Fruit fly (Drosophila melanogaster): ENCODE measurements around the gene CG12483.

The CG12483 gene

DNA sequence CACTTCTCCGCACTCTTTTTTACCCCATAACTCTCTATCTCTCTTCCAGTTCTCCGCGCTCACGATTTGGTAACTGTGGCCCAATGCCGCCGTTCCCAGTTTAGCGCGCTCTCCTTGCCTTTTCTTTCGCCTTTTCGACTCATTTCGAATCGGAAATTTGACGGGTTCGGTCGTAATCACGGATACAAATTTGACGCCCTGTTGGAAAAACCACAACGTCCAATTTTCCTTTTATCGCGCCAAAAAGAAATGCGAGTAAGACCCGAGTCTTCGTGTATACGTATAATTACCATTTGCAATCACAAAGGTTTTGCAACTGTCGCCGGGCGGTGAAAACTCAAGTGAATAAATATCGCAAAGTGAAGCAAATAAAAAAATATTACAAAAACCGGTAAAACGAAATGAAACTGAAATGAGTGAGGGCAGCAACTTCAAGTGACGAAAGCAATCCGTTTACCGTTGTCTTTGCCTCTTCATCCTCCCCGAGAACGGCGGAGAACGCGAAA lies 31.2 kb upstream of the CG12483 start, which contains the start of gene Pdk1 (continued):
- no peak for TF ChIP-seq Hand (GFP tag; optimal IDR thresholded peaks at IDR 0.05)
- TF ChIP-seq so (GFP tag; IDR thresholded peaks at IDR 0.05): no peak
- peak; percentile 7 for TF ChIP-seq HHEX (GFP tag; optimal IDR thresholded peaks at IDR 0.05)
- TF ChIP-seq lola (GFP tag; optimal IDR thresholded peaks at IDR 0.05): no peak
- TF ChIP-seq CG8089 (GFP tag; optimal IDR thresholded peaks at IDR 0.05): no peak
- 0 out of 2 replicates have a peak, but pooled peaks have one; percentile 8 for TF ChIP-seq inv (GFP tag; IDR thresholded peaks at IDR 0.05; ENCODE audit: partially characterized antibody)
- TF ChIP-seq vfl (GFP tag; optimal IDR thresholded peaks at IDR 0.05): no peak
- no peak for TF ChIP-seq CG11085 (GFP tag; IDR thresholded peaks at IDR 0.05)
- no peak for TF ChIP-seq CG7556 (GFP tag; optimal IDR thresholded peaks at IDR 0.05)
- no peak for TF ChIP-seq fd102C (GFP tag; optimal IDR thresholded peaks at IDR 0.05)
- TF ChIP-seq Scr (GFP tag; IDR thresholded peaks at IDR 0.05; ENCODE audit: partially characterized antibody): peak; percentile 40; the same call in 1 of the 2 replicates
- TF ChIP-seq CG10431 (GFP tag; optimal IDR thresholded peaks at IDR 0.05): peak; percentile 54
- no peak for TF ChIP-seq fd96Cb (tag; optimal IDR thresholded peaks at IDR 0.05)
- no peak; the same call in 1 of the 2 replicates for TF ChIP-seq CG31441 (GFP tag; IDR thresholded peaks at IDR 0.05)
- TF ChIP-seq tap (tag; optimal IDR thresholded peaks at IDR 0.05): no peak
- no peak for TF ChIP-seq CG10979 (tag; optimal IDR thresholded peaks at IDR 0.05)
- no peak for TF ChIP-seq CG12155 (GFP tag; optimal IDR thresholded peaks at IDR 0.05)
- TF ChIP-seq Stat92E (GFP tag; optimal IDR thresholded peaks at IDR 0.05): peak in 1 of 3 experiments; percentile 44
- TF ChIP-seq Vsx1 (GFP tag; optimal IDR thresholded peaks at IDR 0.05): no peak
- TF ChIP-seq Ets97D (GFP tag; optimal IDR thresholded peaks at IDR 0.05): no peak
- peak; percentile 35 for TF ChIP-seq CG33557 (GFP tag; optimal IDR thresholded peaks at IDR 0.05)
- no peak for TF ChIP-seq Optix (GFP tag; IDR thresholded peaks at IDR 0.05)
- TF ChIP-seq mam (GFP tag; optimal IDR thresholded peaks at IDR 0.05): no peak
- no peak for TF ChIP-seq CG18476 (GFP tag; optimal IDR thresholded peaks at IDR 0.05)
- TF ChIP-seq salm (tag; optimal IDR thresholded peaks at IDR 0.05): no peak
- no peak for TF ChIP-seq CG1647 (GFP tag; optimal IDR thresholded peaks at IDR 0.05)
- no peak for TF ChIP-seq CG3847 (GFP tag; IDR thresholded peaks at IDR 0.05)
- TF ChIP-seq Dip2 (GFP tag; IDR thresholded peaks at IDR 0.05): no peak
- peak; percentile 58 for TF ChIP-seq CG12071 (GFP tag; optimal IDR thresholded peaks at IDR 0.05)
- no peak for TF ChIP-seq sna (GFP tag; IDR thresholded peaks at IDR 0.05; ENCODE audit: partially characterized antibody)
- TF ChIP-seq CG1024 (GFP tag; IDR thresholded peaks at IDR 0.05): no peak
- no peak for TF ChIP-seq cato (GFP tag; optimal IDR thresholded peaks at IDR 0.05; ENCODE audit: borderline replicate concordance)
- TF ChIP-seq sd (tag; optimal IDR thresholded peaks at IDR 0.05): peak; percentile 91
- no peak for TF ChIP-seq Bdp1 (GFP tag; optimal IDR thresholded peaks at IDR 0.05)
- peak; percentile 49 for TF ChIP-seq CG4707 (GFP tag; optimal IDR thresholded peaks at IDR 0.05)
- no peak for TF ChIP-seq CG31388 (GFP tag; optimal IDR thresholded peaks at IDR 0.05)
- peak; percentile 66 for TF ChIP-seq CG13894 (tag; optimal IDR thresholded peaks at IDR 0.05)
- TF ChIP-seq CG4424 (GFP tag; optimal IDR thresholded peaks at IDR 0.05): no peak
- TF ChIP-seq CG6272 (GFP tag; IDR thresholded peaks at IDR 0.05): no peak
- no peak for TF ChIP-seq Doc2 (GFP tag; IDR thresholded peaks at IDR 0.05)
- TF ChIP-seq CG9876 (GFP tag; optimal IDR thresholded peaks at IDR 0.05): no peak
- TF ChIP-seq Dip3 (GFP tag; optimal IDR thresholded peaks at IDR 0.05): no peak
- TF ChIP-seq H2.0 (GFP tag; IDR thresholded peaks at IDR 0.05): no peak
- TF ChIP-seq E2f2 (GFP tag; IDR thresholded peaks at IDR 0.05): peak; percentile 40; the same call in 1 of the 2 replicates
- TF ChIP-seq Fer2 (tag; optimal IDR thresholded peaks at IDR 0.05): no peak
- TF ChIP-seq wdn (GFP tag; IDR thresholded peaks at IDR 0.05): no peak
- no peak for TF ChIP-seq CG11456 (GFP tag; IDR thresholded peaks at IDR 0.05)
- TF ChIP-seq CG11560 (tag; IDR thresholded peaks at IDR 0.05): no peak
- TF ChIP-seq CG10321 (GFP tag; IDR thresholded peaks at IDR 0.05): peak; percentile 34; the same call in 1 of the 2 replicates
- TF ChIP-seq CG7963 (GFP tag; IDR thresholded peaks at IDR 0.05; ENCODE audit: partially characterized antibody): no peak

Measured in whole organism, embryonic.